Fruit fly (Drosophila melanogaster): ENCODE data around the gene ome.
A peak's percentile ranks its signal among the peaks of the same experiment; 100 is the strongest.

ome gene

DNA sequence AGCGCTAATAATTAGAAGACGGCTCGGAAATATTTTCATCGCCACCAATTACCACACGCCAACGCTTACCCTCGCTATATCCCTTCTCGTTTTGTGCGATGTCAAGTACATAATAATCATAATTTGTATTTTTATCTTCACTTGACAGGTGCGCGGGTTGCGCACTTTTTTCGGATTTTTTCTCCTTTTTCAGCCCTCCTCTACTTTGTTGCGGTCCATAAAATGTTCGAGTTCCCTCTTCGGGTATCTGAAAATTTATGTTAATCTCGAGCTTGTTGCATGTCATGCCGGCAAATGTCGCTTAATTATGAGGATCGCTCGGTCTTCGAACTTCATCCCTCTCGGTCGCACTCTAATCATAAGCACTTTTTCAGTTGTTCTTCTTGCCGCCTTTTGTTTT, 27.5 kb upstream of the ome start:
- TF ChIP-seq sens (GFP tag): peak; percentile 69
- TF ChIP-seq CG18764 (GFP tag; optimal IDR thresholded peaks at IDR 0.05): no peak
- TF ChIP-seq dati (GFP tag; IDR thresholded peaks at IDR 0.05): no peak
- TF ChIP-seq unc-4 (GFP tag; IDR thresholded peaks at IDR 0.05; ENCODE audit: partially characterized antibody): no peak
- TF ChIP-seq BEAF-32 (GFP tag; optimal IDR thresholded peaks at IDR 0.05): no peak
- no peak for TF ChIP-seq Hey (tag; optimal IDR thresholded peaks at IDR 0.05)
- peak; percentile 40 for TF ChIP-seq CG7745 (tag; optimal IDR thresholded peaks at IDR 0.05)
- TF ChIP-seq CG17328 (GFP tag; IDR thresholded peaks at IDR 0.05): no peak
- TF ChIP-seq NC2β (GFP tag; optimal IDR thresholded peaks at IDR 0.05): no peak
- TF ChIP-seq grn (GFP tag; optimal IDR thresholded peaks at IDR 0.05): no peak
- no peak for TF ChIP-seq B-H1 (GFP tag; IDR thresholded peaks at IDR 0.05)
- no peak for TF ChIP-seq dmrt99B (tag; optimal IDR thresholded peaks at IDR 0.05)
- no peak for TF ChIP-seq ftz-f1 (GFP tag; optimal IDR thresholded peaks at IDR 0.05)
- TF ChIP-seq CG11695 (GFP tag; IDR thresholded peaks at IDR 0.05): no peak
- 0 out of 4 replicates have a peak, but pooled peaks have one; percentile 40 for TF ChIP-seq Dll (GFP tag; IDR thresholded peaks at IDR 0.05; ENCODE audit: partially characterized antibody)
- no peak for TF ChIP-seq CG2120 (GFP tag; optimal IDR thresholded peaks at IDR 0.05)
- TF ChIP-seq ewg (GFP tag; optimal IDR thresholded peaks at IDR 0.05): no peak
- no peak for TF ChIP-seq CG8290 (GFP tag; optimal IDR thresholded peaks at IDR 0.05)
- no peak for TF ChIP-seq CG8290 (tag; optimal IDR thresholded peaks at IDR 0.05)
- no peak for TF ChIP-seq CG16779 (GFP tag; IDR thresholded peaks at IDR 0.05)
- no peak for TF ChIP-seq salm (tag; optimal IDR thresholded peaks at IDR 0.05)
- TF ChIP-seq sqz (GFP tag; optimal IDR thresholded peaks at IDR 0.05): peak; percentile 0
- TF ChIP-seq CG6175 (GFP tag; IDR thresholded peaks at IDR 0.05): no peak
- TF ChIP-seq odd (GFP tag; optimal IDR thresholded peaks at IDR 0.05): no peak
- TF ChIP-seq CG5180 (GFP tag; optimal IDR thresholded peaks at IDR 0.05): peak; percentile 16
- no peak for TF ChIP-seq Lim3 (GFP tag; IDR thresholded peaks at IDR 0.05)
- TF ChIP-seq CG18262 (tag; optimal IDR thresholded peaks at IDR 0.05): no peak
- TF ChIP-seq hbn (GFP tag; IDR thresholded peaks at IDR 0.05; ENCODE audit: partially characterized antibody): no peak
- TF ChIP-seq toy (GFP tag; IDR thresholded peaks at IDR 0.05): no peak
- no peak for TF ChIP-seq seq (GFP tag; IDR thresholded peaks at IDR 0.05)
- TF ChIP-seq HLHmδ (GFP tag; optimal IDR thresholded peaks at IDR 0.05): no peak
- TF ChIP-seq CG11093 (GFP tag; IDR thresholded peaks at IDR 0.05): no peak
- no peak for TF ChIP-seq Ada2b (GFP tag; IDR thresholded peaks at IDR 0.05)
- peak; percentile 8 for TF ChIP-seq scrt (GFP tag; optimal IDR thresholded peaks at IDR 0.05)
- no peak for TF ChIP-seq Hmx (GFP tag; optimal IDR thresholded peaks at IDR 0.05)
- no peak for TF ChIP-seq CG11247 (GFP tag; IDR thresholded peaks at IDR 0.05)
- TF ChIP-seq Mrtf (GFP tag; IDR thresholded peaks at IDR 0.05): no peak
- no peak for TF ChIP-seq CG4617 (GFP tag; optimal IDR thresholded peaks at IDR 0.05; ENCODE audit: borderline replicate concordance)
- no peak for TF ChIP-seq twi (tag; optimal IDR thresholded peaks at IDR 0.05)
- TF ChIP-seq Sry-δ (GFP tag; optimal IDR thresholded peaks at IDR 0.05): no peak

DNA sequence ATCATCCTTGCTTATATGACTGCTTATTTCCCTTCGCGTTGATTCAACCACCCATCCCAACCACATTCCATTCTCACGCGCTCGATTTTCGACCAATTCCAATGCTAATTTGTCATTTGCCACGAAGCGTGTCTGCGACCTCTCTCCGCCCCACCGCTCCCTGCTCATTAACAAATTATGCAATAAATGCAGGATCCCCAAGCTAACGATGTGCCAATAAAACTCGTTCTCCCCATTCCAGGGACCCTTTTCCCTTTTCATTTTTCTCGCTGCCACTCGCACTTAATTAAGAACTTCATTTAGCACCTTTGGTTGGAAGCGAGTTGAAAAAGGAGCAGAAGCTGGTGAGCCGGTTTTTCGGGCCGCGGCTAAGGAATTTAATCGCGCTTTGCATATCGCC, 26.7 kb upstream of the ome start:
- TF ChIP-seq CG17612 (GFP tag; IDR thresholded peaks at IDR 0.05) (no peak), Pdp1 (GFP tag; optimal IDR thresholded peaks at IDR 0.05) (peak in 1 of 2 experiments; percentile 28), ci (GFP tag; IDR thresholded peaks at IDR 0.05) (0 out of 3 replicates have a peak, but pooled peaks have one; percentile 16)

Measured in whole organism, embryonic.